Worm (Caenorhabditis elegans) whole organism, L4 larva: ENCODE measurements around the gene T21E8.5.

Experiments
- T26A8.4 ChIP-seq: fragments of 200-800 bp; sonication (Bioruptor generic); IDR thresholded peaks from 2 replicates; pipeline ENCODE4 v1.3.6; 2022; ENCODE audit warnings: missing genetic modification characterization, missing compliant biosample characterization
- Y48G9A.11 ChIP-seq: fragments of 200-800 bp; sonication (Bioruptor generic); IDR thresholded peaks from 2 replicates; pipeline ENCODE4 v1.3.6; 2022; ENCODE audit warnings: missing genetic modification reagents, missing genetic modification characterization, missing compliant biosample characterization
- ZK546.5 ChIP-seq, 2 experiments: sonication (generic microtip); optimal IDR thresholded peaks; 2 replicates each; lab custom pipeline; 2017; ENCODE audit warnings: missing biosample characterization in 2 of 2, missing genetic modification characterization in 2 of 2
- aha-1 ChIP-seq: fragments of 150-350 bp; peaks from one replicate; lab custom pipeline; 2014; ENCODE audit warnings: missing biosample characterization, missing genetic modification characterization
- ceh-82 ChIP-seq: sonication (generic microtip); optimal IDR thresholded peaks from 2 replicates; lab custom pipeline; 2017; ENCODE audit warnings: missing biosample characterization, missing genetic modification characterization
- daf-16 ChIP-seq, 3 experiments: sonication (generic microtip); optimal IDR thresholded peaks; 2 replicates each; lab custom pipeline; 2016 to 2017; ENCODE audit warnings: missing genetic modification characterization in 3 of 3, missing genetic modification reagents in 3 of 3, mild to moderate bottlenecking in 2 of 3, missing compliant biosample characterization in 2 of 3, missing biosample characterization in 1 of 3, moderate library complexity in 1 of 3
- daf-8 ChIP-seq: fragments of 200-800 bp; sonication (Bioruptor generic); IDR thresholded peaks from 2 replicates; pipeline ENCODE4 v1.3.6; 2022; ENCODE audit warnings: missing genetic modification characterization, missing compliant biosample characterization
- dmd-6 ChIP-seq: fragments of 200-800 bp; sonication (Bioruptor generic); IDR thresholded peaks from 2 replicates; pipeline ENCODE4 v1.3.6; 2022; ENCODE audit warnings: missing genetic modification reagents, missing genetic modification characterization, missing compliant biosample characterization
- dmd-9 ChIP-seq: fragments of 200-800 bp; sonication (Bioruptor generic); IDR thresholded peaks from 2 replicates; pipeline ENCODE4 v1.3.6; 2022; ENCODE audit warnings: missing genetic modification reagents, missing genetic modification characterization, missing compliant biosample characterization
- egl-27 ChIP-seq: sonication (generic microtip); optimal IDR thresholded peaks from 3 replicates; lab custom pipeline; 2017; ENCODE audit warnings: missing biosample characterization, missing genetic modification reagents, missing genetic modification characterization
- fkh-10 ChIP-seq: fragments of 150-350 bp; optimal IDR thresholded peaks from 2 replicates; lab custom pipeline; 2014; ENCODE audit warnings: missing biosample characterization, missing genetic modification reagents, missing genetic modification characterization
- gei-8 ChIP-seq: fragments of 200-800 bp; sonication (Bioruptor generic); optimal IDR thresholded peaks from 2 replicates; lab custom pipeline; 2018; ENCODE audit warnings: mild to moderate bottlenecking, missing genetic modification characterization, missing compliant biosample characterization
- lim-7 ChIP-seq: fragments of 200-800 bp; sonication (Bioruptor generic); IDR thresholded peaks from 2 replicates; pipeline ENCODE4 v1.3.6; 2022; ENCODE audit warnings: missing genetic modification characterization, missing compliant biosample characterization
- lin-13 ChIP-seq: fragments of 150-350 bp; optimal IDR thresholded peaks from 2 replicates; lab custom pipeline; 2014; ENCODE audit warnings: missing biosample characterization, missing genetic modification reagents, missing genetic modification characterization
- nhr-11 ChIP-seq: fragments of 150-350 bp; optimal IDR thresholded peaks from 2 replicates; lab custom pipeline; 2014; ENCODE audit warnings: missing biosample characterization, missing genetic modification characterization
- nhr-77 ChIP-seq: fragments of 150-350 bp; optimal IDR thresholded peaks from 2 replicates; lab custom pipeline; 2014; ENCODE audit warnings: missing biosample characterization, missing genetic modification characterization
- snpc-4 ChIP-seq: fragments of 150-350 bp; optimal IDR thresholded peaks from 2 replicates; lab custom pipeline; 2014; ENCODE audit warnings: missing biosample characterization, missing genetic modification characterization
- spr-1 ChIP-seq: sonication (generic microtip); optimal IDR thresholded peaks from 2 replicates; lab custom pipeline; 2016; ENCODE audit warnings: mild to moderate bottlenecking, missing genetic modification characterization, missing compliant biosample characterization
- tag-97 ChIP-seq: fragments of 200-800 bp; sonication (Bioruptor generic); IDR thresholded peaks from 2 replicates; pipeline ENCODE4 v1.3.6; 2022; ENCODE audit warnings: missing genetic modification characterization, missing compliant biosample characterization
- unc-62 ChIP-seq, 3 experiments: fragments of 150-350 bp in 1 of 3; sonication (generic microtip); optimal IDR thresholded peaks in 2 of 3; peaks in 1 of 3; 1 replicate in 1 of 3; 2 replicates in 2 of 3; lab custom pipeline; 2014 to 2017; ENCODE audit warnings: missing biosample characterization in 3 of 3, missing genetic modification characterization in 3 of 3, missing genetic modification reagents in 3 of 3, missing genotype in 1 of 3
- vab-7 ChIP-seq: fragments of 200-800 bp; sonication (Bioruptor generic); IDR thresholded peaks from 2 replicates; pipeline ENCODE4 v1.3.6; 2022; ENCODE audit warnings: missing genetic modification reagents, missing genetic modification characterization, missing compliant biosample characterization
- zip-2 ChIP-seq: fragments of 150-350 bp; optimal IDR thresholded peaks from 2 replicates; lab custom pipeline; 2014; ENCODE audit warnings: missing biosample characterization, missing genetic modification characterization

Gene T21E8.5

ce11 chrX:10846898-10847297, 39.1 kb upstream of the T21E8.5 start:
- TF ChIP-seq T26A8.4 (GFP tag; lab: Robert Waterston, UW) (no peak), unc-62 (GFP tag; optimal IDR thresholded peaks at IDR 0.05 in 1 of 2; lab: Kevin White, UChicago) (peak in 1 of 2 experiments; percentile 86), unc-62 (tag; optimal IDR thresholded peaks at IDR 0.05; lab: Kevin White, UChicago) (no peak)

- TF ChIP-seq egl-27 (tag; lab: Kevin White, UChicago) (no peak), ceh-82 (no peak), Y48G9A.11 (GFP tag; lab: Robert Waterston, UW) (no peak), unc-62 (GFP tag; optimal IDR thresholded peaks at IDR 0.05 in 1 of 2; lab: Kevin White, UChicago) (peak in 1 of 2 experiments; percentile 96), unc-62 (tag; optimal IDR thresholded peaks at IDR 0.05; lab: Kevin White, UChicago) (no peak)
Measured at ce11 chrX:10851202-10851601, 34.8 kb upstream of the T21E8.5 start.

- TF ChIP-seq unc-62 (GFP tag; optimal IDR thresholded peaks at IDR 0.05 in 1 of 2; lab: Kevin White, UChicago) (peak in 1 of 2 experiments; percentile 39), unc-62 (tag; optimal IDR thresholded peaks at IDR 0.05; lab: Kevin White, UChicago) (no peak), gei-8 (GFP tag; lab: Kevin White, UChicago) (no peak)
Measured at ce11 chrX:10851735-10852134, 34.2 kb upstream of the T21E8.5 start.

- TF ChIP-seq nhr-11 (tag; lab: Kevin White, UChicago), result peak; percentile 48
- peak in 1 of 2 experiments; percentile 84 for TF ChIP-seq daf-16 (GFP tag; optimal IDR thresholded peaks at IDR 0.05; lab: Kevin White, UChicago)
- no peak for TF ChIP-seq daf-16 (tag; optimal IDR thresholded peaks at IDR 0.05; lab: Kevin White, UChicago)
- no peak for TF ChIP-seq ceh-82
Measured at ce11 chrX:10853271-10853670, 32.7 kb upstream of the T21E8.5 start.

ce11 chrX:10859211-10859610, 26.8 kb upstream of the T21E8.5 start, which contains the start of gene pgp-5:
pgp-5 (minus strand) TSS chrX:10859297.
- TF ChIP-seq zip-2 (tag; lab: Kevin White, UChicago) (peak; percentile 81), daf-8 (GFP tag; lab: Robert Waterston, UW) (no peak), ZK546.5 (tag; optimal IDR thresholded peaks at IDR 0.05; lab: Kevin White, UChicago) (no peak), tag-97 (GFP tag; lab: Robert Waterston, UW) (no peak), vab-7 (GFP tag; lab: Robert Waterston, UW) (no peak), snpc-4 (tag; lab: Kevin White, UChicago) (no peak), fkh-10 (GFP tag; lab: Kevin White, UChicago) (no peak), nhr-77 (tag; lab: Kevin White, UChicago) (no peak), unc-62 (GFP tag; optimal IDR thresholded peaks at IDR 0.05 in 1 of 2; lab: Kevin White, UChicago) (peak in 1 of 2 experiments; percentile 95), unc-62 (tag; optimal IDR thresholded peaks at IDR 0.05; lab: Kevin White, UChicago) (no peak), dmd-9 (GFP tag; lab: Robert Waterston, UW) (no peak)

- TF ChIP-seq spr-1 (tag; lab: Kevin White, UChicago) (no peak), aha-1 (peak; percentile 56), tag-97 (GFP tag; lab: Robert Waterston, UW) (0 out of 2 replicates have a peak, but pooled peaks have one; percentile 52)
Measured at ce11 chrX:10859622-10860021, 26.4 kb upstream of the T21E8.5 start.

- TF ChIP-seq lim-7 (GFP tag; lab: Robert Waterston, UW) (no peak), unc-62 (GFP tag; optimal IDR thresholded peaks at IDR 0.05 in 1 of 2; lab: Kevin White, UChicago) (peak in 1 of 2 experiments; percentile 98), unc-62 (tag; optimal IDR thresholded peaks at IDR 0.05; lab: Kevin White, UChicago) (no peak)
Measured at ce11 chrX:10861673-10862072, 24.3 kb upstream of the T21E8.5 start.

ce11 chrX:10862582-10862981, 23.4 kb upstream of the T21E8.5 start:
- TF ChIP-seq lin-13 (GFP tag; lab: Kevin White, UChicago) (no peak), unc-62 (GFP tag; optimal IDR thresholded peaks at IDR 0.05 in 1 of 2; lab: Kevin White, UChicago) (peak in 1 of 2 experiments; percentile 81), unc-62 (tag; optimal IDR thresholded peaks at IDR 0.05; lab: Kevin White, UChicago) (no peak), aha-1 (peak; percentile 96)

- TF ChIP-seq dmd-6, result peak; percentile 39
- TF ChIP-seq daf-8 (GFP tag; lab: Robert Waterston, UW), result no peak
- TF ChIP-seq, all 104 proteins: peak for 1
Measured at ce11 chrX:10864322-10864721, 21.6 kb upstream of the T21E8.5 start, which contains the start of gene pgp-8. pgp-8 (minus strand) TSS chrX:10864422.
